Worm (Caenorhabditis elegans) whole organism, young adult: ENCODE measurements around the gene R11.4.

ENCODE experiments used
- ama-1 ChIP-seq, 3 experiments: fragments of 150-350 bp in 1 of 3; sonication (generic microtip) in 2 of 3; optimal IDR thresholded peaks; 2 replicates each; lab custom pipeline; 2014 to 2018; ENCODE audit warnings: missing biosample characterization in 2 of 3, missing genetic modification characterization in 2 of 3, missing genetic modification reagents in 2 of 3
- athp-1 ChIP-seq: sonication (generic microtip); optimal IDR thresholded peaks from 2 replicates; lab custom pipeline; 2017; ENCODE audit warnings: mild to moderate bottlenecking, missing genetic modification characterization, missing compliant biosample characterization
- attf-3 ChIP-seq: fragments of 200-800 bp; sonication (Bioruptor generic); conservative IDR thresholded peaks from 2 replicates; pipeline ENCODE4 v1.3.6; 2022; ENCODE audit warnings: missing genetic modification reagents, missing genetic modification characterization, missing compliant biosample characterization
- chd-7 ChIP-seq: sonication (generic microtip); optimal IDR thresholded peaks from 2 replicates; lab custom pipeline; 2016; ENCODE audit warnings: mild to moderate bottlenecking, missing genetic modification characterization, moderate library complexity, missing compliant biosample characterization
- fkh-3 ChIP-seq: sonication (generic microtip); optimal IDR thresholded peaks from 2 replicates; lab custom pipeline; 2016; ENCODE audit warnings: mild to moderate bottlenecking, missing genetic modification characterization, missing compliant biosample characterization
- hlh-26 ChIP-seq: fragments of 200-800 bp; sonication (Bioruptor generic); conservative IDR thresholded peaks from 2 replicates; pipeline ENCODE4 v1.3.6; 2022; ENCODE audit warnings: missing genetic modification reagents, missing genetic modification characterization, missing compliant biosample characterization
- nfya-2 ChIP-seq: fragments of 200-800 bp; sonication (Bioruptor generic); IDR thresholded peaks from 2 replicates; pipeline ENCODE4 v1.3.6; 2022; ENCODE audit warnings: missing genetic modification reagents, missing genetic modification characterization, missing compliant biosample characterization
- nhr-120 ChIP-seq: fragments of 200-800 bp; sonication (Bioruptor generic); IDR thresholded peaks from 2 replicates; pipeline ENCODE4 v1.3.6; 2022; ENCODE audit warnings: missing genetic modification characterization, missing compliant biosample characterization
- snpc-1.1 ChIP-seq: sonication (generic microtip); optimal IDR thresholded peaks from 2 replicates; lab custom pipeline; 2017; ENCODE audit warnings: missing genetic modification characterization, mild to moderate bottlenecking, missing compliant biosample characterization, antibody characterized with exemption, moderate library complexity, missing genotype, missing genetic modification reagents; ENCODE audit not compliant: insufficient read depth

DNA sequence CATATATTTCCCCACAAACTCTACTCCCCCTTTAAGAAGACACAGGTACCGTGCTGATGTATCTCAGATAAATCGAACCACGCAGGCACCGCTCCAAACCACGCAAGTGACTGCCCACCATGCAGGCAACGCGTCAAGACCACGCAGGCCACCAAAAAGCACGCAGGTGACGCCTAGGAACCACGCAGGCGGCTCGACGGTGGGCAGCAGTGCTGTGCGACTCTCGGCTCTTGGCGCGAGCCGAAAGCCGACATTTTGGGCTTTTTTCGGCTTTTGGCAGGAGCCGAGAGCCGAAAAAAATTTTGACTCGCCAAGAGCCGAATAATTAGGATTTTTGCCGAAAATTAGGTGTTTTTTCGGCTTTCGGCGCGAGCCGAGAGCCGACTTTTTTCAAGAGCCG is 32.7 kb upstream of the R11.4 start:
- TF ChIP-seq fkh-3 (tag; lab: Kevin White, UChicago) (no peak), attf-3 (GFP tag; lab: Robert Waterston, UW) (no peak), nfya-2 (GFP tag; lab: Robert Waterston, UW) (no peak), hlh-26 (GFP tag; lab: Robert Waterston, UW) (no peak), athp-1 (tag; lab: Kevin White, UChicago) (no peak), chd-7 (no peak), snpc-1.1 (tag; lab: Kevin White, UChicago) (no peak), ama-1 (optimal IDR thresholded peaks at IDR 0.05; lab: Kevin White, UChicago) (no peak), ama-1 (GFP tag; optimal IDR thresholded peaks at IDR 0.05; lab: Kevin White, UChicago) (no peak), nhr-120 (GFP tag; lab: Robert Waterston, UW) (no peak)
